Worm (Caenorhabditis elegans): Measurements from ENCODE around the gene hut-1.

DNA sequence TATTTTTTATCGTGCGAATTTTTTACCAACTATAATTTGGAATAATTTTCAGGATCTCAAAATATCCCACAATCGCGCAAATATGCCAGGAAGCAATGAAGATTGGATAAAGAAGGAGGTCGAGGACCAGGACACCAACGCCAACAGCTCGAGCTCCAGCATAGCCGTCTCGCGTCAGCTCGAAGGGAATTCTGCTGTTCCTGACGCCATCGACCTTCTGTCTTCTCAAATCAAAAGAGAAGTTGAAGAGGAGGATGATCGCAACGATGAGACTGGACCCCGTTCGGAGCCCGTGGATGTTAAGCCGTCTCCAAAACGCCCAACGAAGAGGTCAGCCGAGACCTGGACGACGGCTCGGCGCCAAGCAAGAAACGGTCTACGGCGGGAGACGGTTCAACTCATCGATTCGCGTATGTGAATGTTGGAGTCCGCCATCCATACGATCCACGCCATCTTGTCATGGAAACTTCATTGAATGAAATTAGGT lies 35.1 kb downstream of the hut-1 start, which contains the start of gene Y111B2A.21:
- TF ChIP-seq ztf-11 (tag; optimal IDR thresholded peaks at IDR 0.05) (no peak), lin-13 (tag; optimal IDR thresholded peaks at IDR 0.05) (no peak), mep-1 (tag; optimal IDR thresholded peaks at IDR 0.05) (no peak), hlh-1 (tag; optimal IDR thresholded peaks at IDR 0.05) (no peak), nhr-12 (tag; optimal IDR thresholded peaks at IDR 0.05) (no peak), pha-4 (tag; optimal IDR thresholded peaks at IDR 0.05) (no peak), elt-1 (tag; optimal IDR thresholded peaks at IDR 0.05; ENCODE audit: borderline replicate concordance, insufficient read depth) (no peak), blmp-1 (tag; optimal IDR thresholded peaks at IDR 0.05) (no peak), cnd-1 (tag; optimal IDR thresholded peaks at IDR 0.05) (no peak)
